Fruit fly (Drosophila melanogaster) whole organism, embryonic: Measurements from ENCODE around the gene CG6441.

Experiments
- ATbp ChIP-seq: fragments of 200-800 bp; sonication (Bioruptor generic); optimal IDR thresholded peaks from 2 replicates; lab custom pipeline; 2017; ENCODE audit warnings: missing biosample characterization, mild to moderate bottlenecking, missing genetic modification characterization, missing genetic modification reagents
- Atf6 ChIP-seq: fragments of 200-800 bp; sonication (Bioruptor generic); IDR thresholded peaks from 2 replicates; pipeline ENCODE4 v1.3.6; 2022; ENCODE audit warnings: missing biosample characterization, missing genetic modification characterization
- Awh ChIP-seq: fragments of 200-800 bp; sonication (Bioruptor generic); IDR thresholded peaks from 2 replicates; pipeline ENCODE4, ENCODE4 v1.3.6; 2022; ENCODE audit warnings: missing biosample characterization, missing genetic modification characterization
- Bgb ChIP-seq: fragments of 200-800 bp; sonication (Bioruptor generic); IDR thresholded peaks from 2 replicates; pipeline ENCODE4 v1.3.6; 2022; ENCODE audit warnings: missing biosample characterization, missing genetic modification characterization; ENCODE audit not compliant: partially characterized antibody
- CG10267 ChIP-seq: fragments of 200-800 bp; sonication (Bioruptor generic); optimal IDR thresholded peaks from 2 replicates; lab custom pipeline; 2018; ENCODE audit warnings: missing biosample characterization, mild to moderate bottlenecking, missing genetic modification characterization, moderate library complexity
- CG10321 ChIP-seq: fragments of 200-800 bp; sonication (Bioruptor generic); IDR thresholded peaks from 2 replicates; pipeline ENCODE4 v1.3.6; 2022; ENCODE audit warnings: missing biosample characterization, missing genetic modification characterization
- CG11504 ChIP-seq: fragments of 200-800 bp; sonication (Bioruptor generic); optimal IDR thresholded peaks from 3 replicates; lab custom pipeline; 2019; ENCODE audit warnings: missing biosample characterization, mild to moderate bottlenecking, missing genetic modification characterization, moderate library complexity
- CG14050 ChIP-seq: fragments of 200-800 bp; sonication (Bioruptor generic); IDR thresholded peaks from 3 replicates; pipeline ENCODE4 v1.3.6; 2022; ENCODE audit warnings: missing biosample characterization, missing genetic modification characterization
- CG16813 ChIP-seq: fragments of 200-800 bp; sonication (Bioruptor generic); IDR thresholded peaks from 3 replicates; pipeline ENCODE4 v1.3.6; 2022; ENCODE audit warnings: missing biosample characterization, missing genetic modification characterization; ENCODE audit not compliant: partially characterized antibody
- CG17328 ChIP-seq: fragments of 200-800 bp; sonication (Bioruptor generic); IDR thresholded peaks from 2 replicates; pipeline ENCODE4 v1.3.6; 2022; ENCODE audit warnings: missing biosample characterization, missing genetic modification characterization
- CG17612 ChIP-seq: fragments of 200-800 bp; sonication (Bioruptor generic); IDR thresholded peaks from 2 replicates; pipeline ENCODE4 v1.3.6; 2022; ENCODE audit warnings: missing biosample characterization, missing genetic modification characterization
- CG18619 ChIP-seq: fragments of 200-800 bp; sonication (Bioruptor generic); optimal IDR thresholded peaks from 3 replicates; lab custom pipeline; 2017; ENCODE audit warnings: missing biosample characterization, mild to moderate bottlenecking, missing genetic modification characterization
- CG31441 ChIP-seq: fragments of 200-800 bp; sonication (Bioruptor generic); IDR thresholded peaks from 2 replicates; pipeline ENCODE4 v1.3.6; 2022; ENCODE audit warnings: missing biosample characterization, missing genetic modification characterization
- CG34224 ChIP-seq: fragments of 200-800 bp; sonication (Bioruptor generic); IDR thresholded peaks from 3 replicates; pipeline ENCODE4 v1.3.6; 2022; ENCODE audit warnings: missing biosample characterization, missing genetic modification characterization; ENCODE audit not compliant: partially characterized antibody
- CG42726 ChIP-seq: fragments of 200-800 bp; sonication (Bioruptor generic); IDR thresholded peaks from 2 replicates; pipeline ENCODE4 v1.3.6; 2022; ENCODE audit warnings: missing biosample characterization, missing genetic modification characterization; ENCODE audit not compliant: partially characterized antibody
- CG5245 ChIP-seq: fragments of 200-800 bp; sonication (Bioruptor generic); optimal IDR thresholded peaks from 3 replicates; lab custom pipeline; 2016; ENCODE audit warnings: missing biosample characterization, missing genetic modification characterization
- CG8290 ChIP-seq, 3 experiments: fragments of 200-800 bp; sonication (Bioruptor generic); optimal IDR thresholded peaks; 2 replicates each; lab custom pipeline; 2016 to 2019; ENCODE audit warnings: missing biosample characterization in 3 of 3, missing genetic modification characterization in 3 of 3, mild to moderate bottlenecking in 2 of 3, moderate library complexity in 1 of 3
- HLHmδ ChIP-seq: fragments of 200-800 bp; sonication (Bioruptor generic); optimal IDR thresholded peaks from 2 replicates; lab custom pipeline; 2018; ENCODE audit warnings: missing biosample characterization, mild to moderate bottlenecking, missing genetic modification characterization, moderate library complexity
- Lim3 ChIP-seq: fragments of 200-800 bp; sonication (Bioruptor generic); IDR thresholded peaks from 2 replicates; pipeline ENCODE4 v1.3.6; 2022; ENCODE audit warnings: missing biosample characterization, missing genetic modification characterization
- Med ChIP-seq: fragments of 200-800 bp; sonication (Bioruptor generic); peaks from one replicate; lab custom pipeline; 2016; ENCODE audit warnings: missing biosample characterization, missing genetic modification characterization, mild to moderate bottlenecking, inconsistent platforms, moderate library complexity
- NfI ChIP-seq: fragments of 200-800 bp; sonication (Bioruptor generic); optimal IDR thresholded peaks from 3 replicates; lab custom pipeline; 2018; ENCODE audit warnings: missing biosample characterization, mild to moderate bottlenecking, missing genetic modification characterization, moderate library complexity
- Rfx ChIP-seq: fragments of 200-800 bp; sonication (Bioruptor generic); IDR thresholded peaks from 2 replicates; pipeline ENCODE4 v1.3.6; 2022; ENCODE audit warnings: missing biosample characterization, missing genetic modification characterization
- Trl ChIP-seq, 3 experiments: fragments of >200 bp in 2 of 3; fragments of 200-800 bp in 1 of 3; sonication (Bioruptor generic) in 1 of 3; optimal IDR thresholded peaks; 2 replicates in 1 of 3; 3 replicates in 2 of 3; lab custom pipeline; 2016 to 2017; ENCODE audit warnings: missing biosample characterization in 1 of 3, missing genetic modification characterization in 1 of 3
- Vsx1 ChIP-seq: fragments of 200-800 bp; sonication (Bioruptor generic); optimal IDR thresholded peaks from 2 replicates; lab custom pipeline; 2017; ENCODE audit warnings: missing biosample characterization, mild to moderate bottlenecking, missing genetic modification characterization, missing genetic modification reagents
- Xrp1 ChIP-seq: fragments of 200-800 bp; sonication (Bioruptor generic); IDR thresholded peaks from 2 replicates; pipeline ENCODE4 v1.3.6; 2022; ENCODE audit warnings: missing biosample characterization, missing genetic modification characterization
- abd-A ChIP-seq: fragments of 200-800 bp; sonication (Bioruptor generic); optimal IDR thresholded peaks from 3 replicates; lab custom pipeline; 2019; ENCODE audit warnings: missing biosample characterization, mild to moderate bottlenecking, missing genetic modification characterization, moderate library complexity
- amos ChIP-seq: fragments of 200-800 bp; sonication (Bioruptor generic); IDR thresholded peaks from 2 replicates; pipeline ENCODE4 v1.3.6; 2022; ENCODE audit warnings: missing biosample characterization, missing genetic modification characterization; ENCODE audit not compliant: partially characterized antibody
- bbx ChIP-seq: fragments of 200-800 bp; sonication (Bioruptor generic); IDR thresholded peaks from 2 replicates; pipeline ENCODE4 v1.3.6; 2022; ENCODE audit warnings: missing biosample characterization, missing genetic modification characterization; ENCODE audit not compliant: partially characterized antibody
- chinmo ChIP-seq: fragments of 200-800 bp; sonication (Bioruptor generic); IDR thresholded peaks from 4 replicates; pipeline ENCODE4 v1.3.6; 2022; ENCODE audit warnings: missing biosample characterization, missing genetic modification characterization; ENCODE audit not compliant: partially characterized antibody
- gce ChIP-seq: fragments of 200-800 bp; sonication (Bioruptor generic); IDR thresholded peaks from 3 replicates; pipeline ENCODE4 v1.3.6; 2022; ENCODE audit warnings: missing biosample characterization, missing genetic modification characterization
- gem ChIP-seq: fragments of 200-800 bp; sonication (Bioruptor generic); optimal IDR thresholded peaks from 2 replicates; lab custom pipeline; 2019; ENCODE audit warnings: missing biosample characterization, mild to moderate bottlenecking, missing genetic modification characterization, moderate library complexity
- grau ChIP-seq: fragments of 200-800 bp; optimal IDR thresholded peaks from 3 replicates; lab custom pipeline; 2019; ENCODE audit warnings: missing biosample characterization, mild to moderate bottlenecking, missing genetic modification characterization, moderate library complexity
- nau ChIP-seq: fragments of 200-800 bp; sonication (Bioruptor generic); optimal IDR thresholded peaks from 3 replicates; lab custom pipeline; 2017; ENCODE audit warnings: missing biosample characterization, mild to moderate bottlenecking, missing genetic modification characterization, missing genetic modification reagents
- nom ChIP-seq: fragments of 200-800 bp; sonication (Bioruptor generic); optimal IDR thresholded peaks from 2 replicates; lab custom pipeline; 2017; ENCODE audit warnings: missing biosample characterization, missing genetic modification characterization, mild to moderate bottlenecking, moderate library complexity, missing genetic modification reagents
- onecut ChIP-seq: fragments of 200-800 bp; sonication (Bioruptor generic); IDR thresholded peaks from 2 replicates; pipeline ENCODE4 v1.3.6; 2022; ENCODE audit warnings: missing biosample characterization, missing genetic modification characterization
- pzg ChIP-seq: fragments of 200-800 bp; sonication (Bioruptor generic); optimal IDR thresholded peaks from 3 replicates; lab custom pipeline; 2018; ENCODE audit warnings: missing biosample characterization, mild to moderate bottlenecking, missing genetic modification characterization, moderate library complexity
- rib ChIP-seq: fragments of 200-800 bp; sonication (Bioruptor generic); IDR thresholded peaks from 2 replicates; pipeline ENCODE4 v1.3.6; 2022; ENCODE audit warnings: missing biosample characterization, missing genetic modification characterization
- salm ChIP-seq: fragments of 200-800 bp; sonication (Bioruptor generic); optimal IDR thresholded peaks from 2 replicates; lab custom pipeline; 2018; ENCODE audit warnings: missing biosample characterization, mild to moderate bottlenecking, missing genetic modification characterization
- sens ChIP-seq: fragments of 200-800 bp; sonication (Bioruptor generic); peaks from one replicate; lab custom pipeline; 2016; ENCODE audit warnings: missing biosample characterization, missing genetic modification characterization
- stc ChIP-seq: fragments of 200-800 bp; sonication (Bioruptor generic); IDR thresholded peaks from 2 replicates; pipeline ENCODE4 v1.3.6; 2022; ENCODE audit warnings: missing biosample characterization, missing genetic modification characterization
- tna ChIP-seq: fragments of 200-800 bp; sonication (Bioruptor generic); IDR thresholded peaks from 2 replicates; pipeline ENCODE4 v1.3.6; 2022; ENCODE audit warnings: missing biosample characterization, missing genetic modification characterization; ENCODE audit not compliant: partially characterized antibody
- tup ChIP-seq: fragments of 200-800 bp; sonication (Bioruptor generic); optimal IDR thresholded peaks from 2 replicates; lab custom pipeline; 2016; ENCODE audit warnings: missing biosample characterization, mild to moderate bottlenecking, missing genetic modification characterization, moderate library complexity
- vvl ChIP-seq: fragments of 200-800 bp; sonication (Bioruptor generic); IDR thresholded peaks from 2 replicates; pipeline ENCODE4 v1.3.6; 2022; ENCODE audit warnings: missing biosample characterization, missing genetic modification characterization

CG6441 gene

DNA sequence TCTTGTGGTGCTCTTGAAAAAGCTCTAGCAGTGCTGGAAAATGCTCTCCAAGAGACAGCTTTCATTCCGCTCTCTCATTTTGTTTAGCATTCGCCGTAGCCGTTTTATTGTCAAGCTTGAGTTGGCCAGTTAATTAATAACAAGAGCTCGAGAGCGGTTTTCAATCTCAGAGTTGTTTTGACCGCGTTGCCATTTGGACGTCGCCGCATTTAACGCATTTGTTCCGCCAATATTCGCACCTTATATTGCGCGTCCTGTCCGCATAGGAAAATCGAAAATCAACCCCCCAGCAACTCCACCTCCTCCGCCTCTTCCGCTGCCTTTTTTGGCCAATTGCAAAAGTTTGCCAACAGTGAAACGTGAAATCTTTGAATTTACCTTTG, 37.2 kb upstream of the CG6441 start, which contains the start of gene CG5973:
CG5973 (plus strand) TSS at position 168 of the 383 bp plus-strand sequence.
- TF ChIP-seq Trl (optimal IDR thresholded peaks at IDR 0.05; lab: Kevin White, UChicago) (peak; percentile 59 to 76), Trl (GFP tag; optimal IDR thresholded peaks at IDR 0.05; lab: Kevin White, UChicago) (no peak), tup (GFP tag; lab: Kevin White, UChicago) (no peak), rib (GFP tag; lab: Robert Waterston, UW) (peak; percentile 44; the same call in 1 of the 2 replicates), CG34224 (GFP tag; lab: Robert Waterston, UW) (peak; percentile 25; the same call in 1 of the 3 replicates), chinmo (GFP tag; lab: Robert Waterston, UW) (peak; percentile 71; the same call in 1 of the 4 replicates), abd-A (tag; lab: Kevin White, UChicago) (no peak), Atf6 (GFP tag; lab: Robert Waterston, UW) (0 out of 2 replicates have a peak, but pooled peaks have one; percentile 13), tna (GFP tag; lab: Robert Waterston, UW) (0 out of 2 replicates have a peak, but pooled peaks have one; percentile 32), CG8290 (GFP tag; optimal IDR thresholded peaks at IDR 0.05; lab: Kevin White, UChicago) (no peak), CG8290 (tag; optimal IDR thresholded peaks at IDR 0.05; lab: Kevin White, UChicago) (peak in 1 of 2 experiments; percentile 3), bbx (GFP tag; lab: Robert Waterston, UW) (peak; percentile 34; the same call in 1 of the 2 replicates), NfI (no peak), CG14050 (GFP tag; lab: Robert Waterston, UW) (0 out of 3 replicates have a peak, but pooled peaks have one; percentile 19), vvl (GFP tag; lab: Robert Waterston, UW) (peak; percentile 23; the same call in 1 of the 2 replicates), CG42726 (GFP tag; lab: Robert Waterston, UW) (peak; percentile 34; the same call in 1 of the 2 replicates), CG10321 (GFP tag; lab: Robert Waterston, UW) (no peak), CG18619 (GFP tag; lab: Kevin White, UChicago) (no peak), CG17328 (0 out of 2 replicates have a peak, but pooled peaks have one; percentile 9), nau (GFP tag; lab: Kevin White, UChicago) (no peak), gce (GFP tag; lab: Robert Waterston, UW) (no peak), CG5245 (GFP tag; lab: Kevin White, UChicago) (no peak), onecut (GFP tag; lab: Robert Waterston, UW) (peak; percentile 25; the same call in 1 of the 2 replicates), salm (tag; lab: Kevin White, UChicago) (no peak), Awh (GFP tag; lab: Robert Waterston, UW) (0 out of 2 replicates have a peak, but pooled peaks have one; percentile 10), nom (GFP tag; lab: Kevin White, UChicago) (peak; percentile 53), Bgb (peak; percentile 23; the same call in 1 of the 2 replicates), CG10267 (tag; lab: Kevin White, UChicago) (peak; percentile 8), stc (GFP tag; lab: Robert Waterston, UW) (0 out of 2 replicates have a peak, but pooled peaks have one; percentile 35), Vsx1 (peak; percentile 11), Rfx (GFP tag; lab: Robert Waterston, UW) (0 out of 2 replicates have a peak, but pooled peaks have one; percentile 18), Lim3 (no peak), HLHmδ (GFP tag; lab: Kevin White, UChicago) (no peak), amos (GFP tag; lab: Robert Waterston, UW) (peak; percentile 44; the same call in 1 of the 2 replicates)

DNA sequence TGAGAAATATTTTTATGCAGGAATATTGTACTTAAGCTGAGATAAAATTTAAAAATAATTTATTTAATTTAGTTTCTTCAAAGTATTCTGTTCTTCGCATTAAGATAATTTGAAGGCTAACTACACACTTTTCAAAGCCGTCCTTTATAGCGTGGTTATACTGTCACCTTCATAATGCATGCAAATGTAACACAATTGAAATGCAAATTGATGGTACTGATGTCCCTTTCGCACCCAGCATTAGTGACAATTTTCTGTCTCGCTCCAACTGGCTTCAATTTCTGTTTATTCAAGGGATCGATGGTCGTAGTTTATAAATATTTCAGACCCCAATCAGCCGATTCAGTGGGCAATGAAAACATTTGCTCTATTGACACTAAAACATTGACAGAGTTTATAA, 36.0 kb upstream of the CG6441 start:
- TF ChIP-seq CG16813 (no peak), grau (tag; lab: Kevin White, UChicago) (peak; percentile 50), Med (GFP tag; lab: Kevin White, UChicago) (peak; percentile 60), Xrp1 (GFP tag; lab: Robert Waterston, UW) (0 out of 2 replicates have a peak, but pooled peaks have one; percentile 20), ATbp (GFP tag; lab: Kevin White, UChicago) (peak; percentile 14), CG31441 (0 out of 2 replicates have a peak, but pooled peaks have one; percentile 21), pzg (GFP tag; lab: Kevin White, UChicago) (no peak), sens (GFP tag; lab: Kevin White, UChicago) (peak; percentile 60), CG17612 (no peak), vvl (GFP tag; lab: Robert Waterston, UW) (peak; percentile 78), CG11504 (tag; lab: Kevin White, UChicago) (peak; percentile 32), gem (tag; lab: Kevin White, UChicago) (peak; percentile 19)
- TF ChIP-seq, all 482 proteins: peak for 9
